Fruit fly (Drosophila melanogaster) whole organism, larva: Measurements from ENCODE around the gene CG43203.

Experiments used
- noc ChIP-seq: fragments of 200-800 bp; sonication (Bioruptor generic); optimal IDR thresholded peaks from 3 replicates; lab custom pipeline; 2019; ENCODE audit warnings: missing biosample characterization, mild to moderate bottlenecking, missing genetic modification characterization, moderate library complexity

The CG43203 gene

DNA sequence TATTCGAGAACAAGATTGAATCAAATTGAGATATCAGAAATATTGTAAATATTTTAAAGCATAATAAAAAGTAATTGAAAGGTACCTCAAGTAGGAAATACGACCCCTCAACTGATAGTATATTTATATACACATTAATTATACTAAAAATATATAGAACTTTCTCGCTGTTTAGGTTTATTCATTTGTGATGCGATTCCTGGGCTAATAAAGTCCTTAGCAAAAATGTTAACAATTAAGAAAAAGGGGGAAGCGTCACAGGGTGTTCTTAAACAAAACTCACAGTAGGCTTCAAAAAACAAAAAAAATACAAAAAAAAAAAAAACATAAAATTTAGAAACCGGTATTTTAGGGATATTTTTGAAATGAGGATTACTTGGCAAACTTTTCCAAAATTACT is at the start of gene CG43203:
TSS of gene CG43203 (plus strand) at position 301 of the 400 bp plus-strand sequence.
- no peak for TF ChIP-seq noc (tag; lab: Kevin White, UChicago)

DNA sequence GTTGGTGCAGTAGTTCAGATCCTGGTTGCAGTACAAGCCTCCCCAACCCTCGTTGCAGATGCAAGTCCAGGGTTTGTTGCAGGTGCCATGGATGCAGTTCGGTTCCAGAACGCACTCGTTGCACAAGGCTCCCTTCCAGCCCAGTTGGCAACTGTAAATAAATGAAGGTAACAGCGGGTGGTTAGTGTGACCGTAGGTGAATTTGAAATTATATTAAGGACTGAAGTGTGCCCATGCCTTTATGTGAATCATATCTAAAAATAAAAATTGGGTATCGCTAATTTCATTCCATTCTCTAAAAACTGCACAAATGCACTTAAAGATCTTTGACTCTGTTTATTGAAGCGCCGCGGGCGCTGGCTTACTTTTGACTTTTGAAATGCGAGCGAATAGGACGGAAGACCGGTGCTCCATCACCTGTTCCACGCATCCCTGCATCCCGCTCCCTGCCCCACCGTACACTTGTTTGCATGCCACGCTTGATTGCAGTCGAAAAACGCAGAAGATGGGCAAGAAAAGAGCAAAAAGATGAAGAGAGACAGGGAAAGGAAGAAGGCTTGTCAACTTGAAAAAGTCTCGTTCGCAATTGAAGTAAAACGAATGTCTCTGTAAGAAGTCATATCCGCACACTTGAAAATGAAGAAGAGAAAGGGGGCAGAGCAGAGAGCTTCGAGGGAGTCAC is 47.3 kb upstream of the CG43203 start:
- no peak for TF ChIP-seq noc (tag; lab: Kevin White, UChicago)

DNA sequence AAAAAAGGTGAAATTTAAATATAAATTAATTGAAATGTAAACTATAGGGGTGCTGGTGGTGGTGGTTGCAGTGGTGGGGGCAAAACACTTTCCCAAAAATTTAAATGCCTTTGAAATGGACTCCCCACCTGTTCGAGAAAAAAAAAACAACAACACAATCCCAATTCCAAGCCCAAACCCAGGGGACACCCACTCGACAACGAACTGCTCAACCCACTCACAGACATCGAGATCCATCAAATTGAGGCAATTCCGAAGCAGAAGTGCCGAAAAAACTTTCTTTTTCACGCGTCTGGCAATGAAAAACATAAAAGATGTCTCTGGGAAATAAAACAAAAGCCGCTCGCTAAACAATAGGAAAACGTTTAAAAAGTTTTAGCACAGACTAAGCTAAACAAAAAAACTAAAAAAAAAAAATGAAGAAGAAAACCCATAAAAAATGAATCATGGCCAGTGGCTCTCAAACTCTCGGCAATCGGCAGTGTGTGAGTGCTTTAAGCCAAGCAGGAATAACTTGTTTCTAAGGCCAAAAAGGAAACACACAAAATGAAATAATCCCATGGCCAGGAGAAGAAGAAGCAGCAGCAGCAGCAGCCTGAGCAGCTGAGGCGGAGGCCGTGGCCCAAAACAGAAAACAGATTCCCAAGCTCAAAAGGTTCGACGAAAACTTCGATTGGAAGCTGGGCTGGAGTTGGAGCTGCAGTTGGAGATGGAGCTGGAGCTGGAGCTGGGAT is 44.9 kb upstream of the CG43203 start:
- no peak for TF ChIP-seq noc (tag; lab: Kevin White, UChicago)

DNA sequence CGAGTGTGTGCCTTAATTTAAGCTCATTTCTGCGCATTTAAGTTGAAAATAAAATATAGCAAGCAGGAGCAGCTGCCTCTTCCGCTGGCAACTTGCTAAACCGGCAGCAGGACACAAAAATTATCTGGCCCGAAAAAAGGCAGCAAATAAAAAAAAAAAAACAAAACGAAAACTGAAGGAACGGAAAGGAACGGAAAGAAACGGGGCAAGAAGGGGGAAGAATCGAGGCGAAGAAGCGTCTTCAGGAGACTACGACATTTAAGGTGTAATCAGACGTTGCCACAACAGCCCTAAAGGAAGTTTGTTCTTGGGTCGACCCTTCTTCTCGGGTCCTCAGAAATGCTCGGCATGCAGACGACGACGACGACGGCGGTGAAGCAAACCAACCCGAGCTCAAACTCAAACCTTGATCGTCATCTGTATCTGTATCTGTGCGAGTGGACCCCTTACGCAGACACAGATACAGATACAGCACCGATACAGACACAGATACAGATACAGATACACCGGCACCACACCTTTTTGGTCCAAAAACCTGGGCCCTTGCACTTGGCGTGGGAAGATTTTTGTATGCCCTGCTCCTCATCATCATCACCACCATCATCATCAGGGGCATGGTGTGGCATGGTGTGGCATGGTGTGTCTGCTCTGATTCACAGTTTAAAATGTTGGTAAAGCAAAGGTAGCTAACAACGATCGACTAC is 43.3 kb upstream of the CG43203 start:
- no peak for TF ChIP-seq noc (tag; lab: Kevin White, UChicago)

DNA sequence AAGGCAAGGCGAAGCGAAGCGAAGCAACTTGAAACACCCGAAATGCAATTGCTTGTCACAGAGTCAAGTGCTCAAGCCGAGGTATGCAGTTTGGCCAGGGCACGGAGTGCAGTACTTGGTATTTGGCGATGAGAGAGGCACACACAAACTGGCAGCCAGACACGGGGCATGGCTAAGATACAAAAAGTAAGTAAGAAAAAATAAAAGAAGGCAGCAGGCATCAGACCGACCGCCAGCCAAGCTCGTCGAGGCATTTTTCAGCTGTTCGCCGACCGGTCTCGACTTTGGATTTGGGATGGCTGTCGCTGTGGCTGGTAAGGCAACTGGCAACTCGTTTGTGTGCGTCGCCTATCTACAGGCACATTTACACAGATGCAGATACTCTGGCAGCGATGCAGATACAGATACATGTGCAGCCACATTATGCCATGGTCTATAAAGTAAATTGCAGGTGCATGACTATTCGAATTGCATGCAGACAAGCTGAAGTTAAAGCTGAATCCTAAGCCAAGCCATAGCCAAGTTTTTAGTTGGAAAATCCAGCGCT is 41.5 kb upstream of the CG43203 start:
- TF ChIP-seq noc (tag; lab: Kevin White, UChicago), result no peak

DNA sequence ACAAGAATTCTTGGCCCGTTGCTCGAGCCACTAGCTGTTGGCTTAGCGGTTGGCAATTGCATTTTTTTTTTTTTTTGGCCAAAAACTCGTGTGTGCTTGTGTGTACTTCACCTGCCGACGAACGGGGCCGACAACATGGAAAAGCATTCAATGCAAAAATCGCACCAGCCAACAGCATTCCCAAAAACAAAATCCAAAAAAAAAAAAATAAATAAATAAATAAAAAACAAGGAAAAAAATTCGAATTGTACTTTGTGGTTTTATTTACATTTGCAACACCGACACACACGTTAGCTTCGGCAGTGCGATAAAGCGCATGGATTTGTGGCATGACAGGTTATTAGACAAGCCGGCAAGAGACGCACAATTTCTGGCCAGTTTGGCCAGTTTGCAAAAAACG is 40.7 kb upstream of the CG43203 start:
- no peak for TF ChIP-seq noc (tag; lab: Kevin White, UChicago)

DNA sequence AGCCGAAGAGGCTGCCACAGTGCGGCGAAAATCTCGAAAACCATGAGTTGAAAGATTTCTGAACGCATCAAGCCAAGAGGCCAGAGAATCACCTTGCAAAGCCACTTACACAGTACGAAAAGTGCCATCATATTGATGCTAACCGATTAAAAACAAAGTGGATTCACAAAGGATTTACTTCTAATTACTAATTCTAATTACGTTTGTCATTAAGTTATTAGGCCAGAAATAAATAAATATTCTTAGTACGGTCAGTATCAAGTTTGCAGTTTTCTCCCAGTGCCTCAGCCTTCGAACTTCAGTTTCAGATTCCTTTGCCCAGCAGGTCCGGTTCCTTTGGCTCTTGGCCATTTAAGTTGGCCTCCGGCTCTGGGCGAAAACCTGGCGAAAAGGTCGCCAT is 39.6 kb upstream of the CG43203 start:
- TF ChIP-seq noc (tag; lab: Kevin White, UChicago), result no peak

DNA sequence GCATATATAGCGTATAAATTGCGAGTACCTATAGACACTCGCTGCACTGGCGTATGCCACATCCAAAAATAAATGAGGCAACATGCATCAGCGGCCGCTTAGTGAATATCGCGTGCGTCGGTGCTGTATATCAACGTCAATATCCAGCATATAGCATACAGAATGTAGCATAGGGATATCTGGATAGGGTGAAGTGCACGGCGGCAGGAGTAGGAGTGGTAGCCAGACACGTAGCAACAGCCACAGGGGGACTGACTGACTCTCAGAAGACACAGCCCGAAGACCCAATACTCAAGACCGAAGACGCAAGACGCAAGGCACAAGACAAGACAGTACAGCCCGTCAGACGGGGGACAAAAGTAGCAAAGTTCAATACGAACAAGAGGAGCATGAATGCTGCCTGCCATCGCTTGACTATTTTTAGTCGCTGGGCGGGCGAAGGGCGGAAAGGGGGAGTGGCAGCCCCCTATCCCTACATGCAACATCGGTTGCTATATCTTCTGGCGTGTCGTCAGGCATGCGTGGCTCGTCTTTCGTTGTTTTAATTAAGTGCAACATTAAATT is 36.6 kb upstream of the CG43203 start:
- TF ChIP-seq noc (tag; lab: Kevin White, UChicago), result no peak

DNA sequence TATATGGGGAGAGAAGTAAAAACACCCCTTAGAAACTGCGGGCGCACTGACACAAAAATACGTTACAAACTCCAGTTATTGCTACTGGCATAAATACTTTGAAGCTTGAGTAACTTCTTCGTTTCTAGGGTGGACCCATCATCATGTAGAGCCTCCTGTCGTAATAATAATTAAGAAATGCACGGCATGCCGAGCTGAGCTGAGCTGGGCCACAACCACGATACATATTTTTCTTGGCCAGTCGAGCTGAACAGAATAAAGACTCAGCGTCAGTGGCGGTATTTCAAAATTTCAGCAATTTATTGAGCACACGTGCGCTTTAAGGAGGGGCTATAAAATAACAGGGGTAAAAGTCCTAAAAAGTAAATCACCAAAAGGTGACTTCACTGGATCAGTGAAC is 35.4 kb upstream of the CG43203 start:
- no peak for TF ChIP-seq noc (tag; lab: Kevin White, UChicago)

DNA sequence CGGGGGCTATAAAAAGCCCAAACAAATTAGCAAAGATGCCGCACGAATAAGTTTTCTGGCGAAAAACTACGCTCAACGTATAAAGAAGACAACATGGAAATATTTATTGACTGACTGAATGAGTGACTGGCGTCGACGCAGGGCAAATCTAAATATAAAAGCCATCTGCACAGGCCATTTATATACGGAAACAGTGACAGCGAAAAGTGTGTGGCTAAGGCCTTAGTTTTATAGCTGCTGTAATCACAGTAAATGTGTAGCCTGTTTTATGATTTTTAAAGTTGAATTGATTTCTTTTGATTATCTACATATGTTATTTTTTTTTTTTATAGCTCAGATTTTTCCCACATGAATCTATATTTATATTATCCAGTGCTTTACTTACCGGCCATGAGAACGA is 34.4 kb upstream of the CG43203 start:
- TF ChIP-seq noc (tag; lab: Kevin White, UChicago), result no peak

DNA sequence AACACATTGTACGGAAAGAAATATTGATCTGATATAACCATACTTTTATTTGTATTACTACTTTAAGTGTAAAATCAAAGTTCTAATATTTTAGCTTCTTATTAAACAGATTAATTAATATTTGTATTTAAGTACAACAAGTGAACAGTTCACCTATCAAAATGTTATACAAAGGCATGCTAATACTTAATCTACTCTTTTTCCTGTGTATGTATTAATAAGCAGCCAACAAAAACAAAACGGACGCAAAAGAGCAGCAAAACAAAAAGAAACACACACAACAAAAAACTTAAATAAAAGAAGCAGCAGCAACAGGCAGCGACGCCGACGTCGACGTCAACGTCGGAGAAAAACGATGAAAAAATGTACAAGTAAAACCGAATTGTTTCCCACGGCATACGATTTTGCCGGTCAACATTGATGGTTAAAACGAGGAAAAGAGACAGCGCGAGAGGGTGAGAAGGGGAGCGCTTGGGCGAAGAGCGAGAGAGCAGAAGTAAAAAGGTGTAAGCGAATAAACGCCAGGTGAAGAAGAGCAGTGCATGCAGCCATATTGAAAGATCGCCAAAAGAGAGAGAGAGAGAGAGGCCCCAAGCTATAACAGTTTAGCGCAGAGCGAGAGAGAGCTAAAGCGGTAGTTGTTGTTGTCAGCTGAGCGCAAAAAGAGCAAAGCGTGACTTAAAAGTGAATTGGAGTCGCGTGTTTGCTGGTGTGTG is 32.2 kb upstream of the CG43203 start:
- no peak for TF ChIP-seq noc (tag; lab: Kevin White, UChicago)

DNA sequence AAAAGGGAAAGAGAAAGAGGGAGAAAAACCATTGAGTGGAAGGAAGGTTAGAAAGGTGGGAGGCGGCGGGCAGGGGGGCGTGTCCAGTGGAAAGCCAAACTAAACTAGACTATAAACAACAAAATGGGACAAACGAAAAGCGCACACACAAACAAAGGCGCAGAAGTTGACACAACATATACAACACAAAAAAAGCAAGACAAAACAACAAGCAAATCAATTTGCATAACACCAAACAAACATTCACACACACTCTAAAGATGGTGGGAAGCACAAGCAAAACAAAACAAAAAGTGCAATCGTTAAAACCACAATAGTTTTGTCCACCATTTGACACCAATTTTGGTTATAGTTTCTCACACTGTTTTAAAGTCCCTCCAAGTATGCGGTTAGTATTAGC is 31.5 kb upstream of the CG43203 start:
- TF ChIP-seq noc (tag; lab: Kevin White, UChicago), result no peak

DNA sequence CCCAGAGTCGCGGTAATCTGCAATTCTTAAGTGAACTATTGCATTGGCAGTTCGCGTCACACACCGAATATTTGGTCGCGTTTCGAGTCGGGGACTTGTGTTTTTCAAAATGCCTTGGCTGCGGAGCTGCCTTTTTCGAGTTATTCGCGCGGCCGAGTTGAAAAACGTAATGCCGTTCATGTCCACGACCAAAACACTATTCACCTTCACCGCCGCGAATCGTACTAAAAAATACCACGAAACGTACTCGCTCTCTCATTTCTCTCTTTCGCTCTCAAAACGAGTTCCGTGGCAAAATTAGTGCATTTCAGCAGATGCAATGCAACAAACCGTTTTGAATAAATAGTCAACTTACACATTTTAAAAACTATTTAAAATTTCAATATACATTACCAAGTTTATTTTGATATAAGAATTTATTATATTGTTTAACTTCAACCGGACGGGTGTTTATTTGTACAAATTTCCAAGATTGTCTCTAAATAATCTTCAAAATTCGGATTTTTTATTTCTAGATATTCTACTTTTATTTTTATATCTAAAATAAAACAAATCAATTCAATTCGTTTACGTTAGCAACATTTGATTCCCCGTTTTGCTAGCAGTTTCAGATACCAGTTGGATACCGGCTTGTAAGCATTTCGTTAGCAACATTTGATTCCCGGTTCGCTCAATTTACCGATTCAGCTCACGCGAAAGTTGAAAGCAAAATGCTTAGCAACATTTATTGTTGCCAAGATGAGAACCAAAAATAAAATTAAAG is 27.6 kb upstream of the CG43203 start, which contains the start of gene Delta:
TSS of gene Delta (minus strand) at position 175 of the 763 bp plus-strand sequence.
- no peak for TF ChIP-seq noc (tag; lab: Kevin White, UChicago)

DNA sequence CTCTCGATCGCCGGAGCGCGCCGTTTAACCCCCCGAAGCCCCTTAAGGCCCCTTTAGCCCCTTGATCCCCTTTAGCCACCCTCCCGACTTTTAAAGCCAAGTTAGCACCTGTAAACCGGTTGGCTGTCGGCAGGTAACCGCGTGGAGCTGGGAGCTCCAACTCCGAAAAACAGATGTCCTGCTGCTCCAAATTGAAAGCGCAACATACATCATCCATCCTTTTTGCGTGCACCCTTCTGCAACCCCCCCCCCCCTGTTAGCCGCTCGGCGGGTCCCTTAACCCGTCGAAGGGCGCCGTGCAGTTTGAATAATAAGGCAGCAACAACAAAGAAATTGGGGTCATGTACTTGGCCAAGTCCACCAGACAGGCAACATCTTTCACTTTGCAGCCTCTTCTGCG is 25.1 kb upstream of the CG43203 start:
- no peak for TF ChIP-seq noc (tag; lab: Kevin White, UChicago)
